Worm (Caenorhabditis elegans) whole organism, L2 larva: ENCODE measurements around the gene C53B4.3.

Experiments used
- R02D3.7 ChIP-seq: fragments of 150-350 bp; optimal IDR thresholded peaks from 2 replicates; lab custom pipeline; 2014; ENCODE audit warnings: missing biosample characterization, missing genetic modification characterization
- alr-1 ChIP-seq: fragments of 150-350 bp; optimal IDR thresholded peaks from 2 replicates; lab custom pipeline; 2014; ENCODE audit warnings: missing biosample characterization, missing genetic modification characterization
- ama-1 ChIP-seq: fragments of 150-350 bp; optimal IDR thresholded peaks from 2 replicates; lab custom pipeline; 2018; ENCODE audit warnings: inconsistent platforms
- blmp-1 ChIP-seq: sonication (generic microtip); optimal IDR thresholded peaks from 2 replicates; lab custom pipeline; 2017; ENCODE audit warnings: missing genetic modification characterization, mild to moderate bottlenecking, missing compliant biosample characterization, antibody characterized with exemption, moderate library complexity; ENCODE audit not compliant: insufficient read depth
- mbf-1 ChIP-seq: sonication (generic microtip); optimal IDR thresholded peaks from 2 replicates; lab custom pipeline; 2017; ENCODE audit warnings: missing biosample characterization, missing genetic modification characterization
- nhr-11 ChIP-seq: fragments of 150-350 bp; optimal IDR thresholded peaks from 2 replicates; lab custom pipeline; 2014; ENCODE audit warnings: missing biosample characterization, missing genetic modification characterization
- nhr-6 ChIP-seq: fragments of 150-350 bp; optimal IDR thresholded peaks from 2 replicates; lab custom pipeline; 2014; ENCODE audit warnings: missing biosample characterization, missing genetic modification characterization
- skn-1 ChIP-seq: sonication (generic microtip); optimal IDR thresholded peaks from 2 replicates; lab custom pipeline; 2017; ENCODE audit warnings: missing biosample characterization, missing genetic modification characterization
- snpc-4 ChIP-seq: fragments of 150-350 bp; optimal IDR thresholded peaks from 2 replicates; lab custom pipeline; 2014; ENCODE audit warnings: missing biosample characterization, missing genetic modification characterization
- unc-39 ChIP-seq: fragments of 150-350 bp; optimal IDR thresholded peaks from 2 replicates; lab custom pipeline; 2014; ENCODE audit warnings: missing biosample characterization, missing genetic modification characterization
- ztf-11 ChIP-seq: sonication (generic microtip); optimal IDR thresholded peaks from 2 replicates; lab custom pipeline; 2017; ENCODE audit warnings: missing biosample characterization, missing genetic modification characterization

ce11 chrIV:9016477-9016876 lies 43.0 kb upstream of the C53B4.3 start, which contains the start of gene acc-2:
- TF ChIP-seq mbf-1 (tag; lab: Kevin White, UChicago) = no peak
- no peak for TF ChIP-seq snpc-4 (tag; lab: Kevin White, UChicago)
- no peak for TF ChIP-seq ztf-11 (tag; lab: Kevin White, UChicago)
- no peak for TF ChIP-seq skn-1 (tag; lab: Kevin White, UChicago)
- no peak for TF ChIP-seq blmp-1 (tag; lab: Kevin White, UChicago)
- TF ChIP-seq unc-39 (tag; lab: Kevin White, UChicago) = no peak
- TF ChIP-seq nhr-6 (tag; lab: Kevin White, UChicago) = no peak
- no peak for TF ChIP-seq alr-1 (tag; lab: Kevin White, UChicago)
- no peak for TF ChIP-seq R02D3.7 (tag; lab: Kevin White, UChicago)
- TF ChIP-seq nhr-11 (tag; lab: Kevin White, UChicago) = no peak
- no peak for TF ChIP-seq ama-1 (lab: Kevin White, UChicago)
